Worm (Caenorhabditis elegans) whole organism, midembryonic: Measurements from ENCODE around the gene F09G8.10.

Experiments
- T22C8.4 ChIP-seq: fragments of 200-800 bp; sonication (Bioruptor generic); IDR thresholded peaks from 2 replicates; pipeline ENCODE4 v1.3.6; 2022; ENCODE audit warnings: missing genetic modification characterization, missing compliant biosample characterization
- flt-1 ChIP-seq: fragments of 200-800 bp; sonication (Bioruptor generic); IDR thresholded peaks from 2 replicates; pipeline ENCODE4 v1.3.6; 2022; ENCODE audit warnings: missing genetic modification characterization, missing compliant biosample characterization
- ztf-23 ChIP-seq: fragments of 200-800 bp; sonication (Bioruptor generic); IDR thresholded peaks from 2 replicates; pipeline ENCODE4 v1.3.6; 2022; ENCODE audit warnings: missing genetic modification reagents, missing genetic modification characterization, missing compliant biosample characterization

- TF ChIP-seq T22C8.4 = no peak
- TF ChIP-seq flt-1 (GFP tag; lab: Robert Waterston, UW) = no peak
- no peak for TF ChIP-seq ztf-23 (GFP tag; lab: Robert Waterston, UW)
These were observed 9.3 kb upstream of the F09G8.10 start for ce11 chrIII:8281310-8281709.
